Fruit fly (Drosophila melanogaster): ENCODE results near the gene AP-2sigma.

DNA sequence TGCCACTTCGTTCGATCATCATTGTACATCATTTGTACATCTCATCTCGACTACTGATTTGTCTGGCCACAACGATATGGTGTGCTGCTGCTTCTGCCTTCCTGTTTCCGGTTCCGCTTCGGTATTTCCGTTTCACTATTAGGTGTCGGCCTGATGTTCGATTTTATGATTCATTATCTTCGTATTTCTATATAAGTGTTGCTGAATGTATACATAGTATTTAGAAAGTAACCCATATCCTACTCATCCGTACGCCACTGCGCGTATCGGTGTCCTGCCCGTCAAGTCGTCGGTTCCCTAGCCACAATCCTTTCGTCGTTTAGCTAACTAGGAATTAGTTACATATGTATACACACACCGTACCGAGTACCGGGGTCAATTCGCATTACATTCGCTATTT, 49.2 kb upstream of the AP-2sigma start:
- TF ChIP-seq hbn (GFP tag; IDR thresholded peaks at IDR 0.05; ENCODE audit: partially characterized antibody) (no peak), pho (GFP tag; optimal IDR thresholded peaks at IDR 0.05) (no peak), twi (tag; optimal IDR thresholded peaks at IDR 0.05) (no peak), gce (GFP tag; IDR thresholded peaks at IDR 0.05) (no peak), CG3163 (GFP tag; optimal IDR thresholded peaks at IDR 0.05) (no peak)
